Worm (Caenorhabditis elegans) whole organism, young adult: ENCODE data around the gene nas-28.

Source experiments
- B0035.1 ChIP-seq: sonication (generic microtip); optimal IDR thresholded peaks from 2 replicates; lab custom pipeline; 2016; ENCODE audit warnings: missing genetic modification characterization, mild to moderate bottlenecking, missing compliant biosample characterization, missing genotype, missing genetic modification reagents
- B0336.3 ChIP-seq: fragments of 200-800 bp; sonication (Bioruptor generic); IDR thresholded peaks from 2 replicates; pipeline ENCODE4 v1.3.6; 2022; ENCODE audit warnings: missing genetic modification characterization, missing compliant biosample characterization
- C06A6.2 ChIP-seq: fragments of 200-800 bp; sonication (Bioruptor generic); conservative IDR thresholded peaks from 2 replicates; pipeline ENCODE4 v1.3.6; 2022; ENCODE audit warnings: missing genetic modification characterization, missing compliant biosample characterization
- C17E4.6 ChIP-seq: fragments of 200-800 bp; sonication (Bioruptor generic); IDR thresholded peaks from 2 replicates; pipeline ENCODE4 v1.3.6; 2022; ENCODE audit warnings: missing genetic modification reagents, missing genetic modification characterization, missing compliant biosample characterization
- F23B12.7 ChIP-seq: sonication (generic microtip); optimal IDR thresholded peaks from 2 replicates; lab custom pipeline; 2017; ENCODE audit warnings: missing genetic modification characterization, mild to moderate bottlenecking, missing compliant biosample characterization, antibody characterized with exemption, moderate library complexity; ENCODE audit not compliant: insufficient read depth
- K12H6.12 ChIP-seq: fragments of 200-800 bp; sonication (Bioruptor generic); optimal IDR thresholded peaks from 2 replicates; lab custom pipeline; 2018; ENCODE audit warnings: mild to moderate bottlenecking, missing genetic modification characterization, missing compliant biosample characterization
- aptf-2 ChIP-seq: fragments of 200-800 bp; sonication (Bioruptor generic); conservative IDR thresholded peaks from 2 replicates; pipeline ENCODE4 v1.3.6; 2022; ENCODE audit warnings: missing genetic modification reagents, missing genetic modification characterization, missing compliant biosample characterization
- atf-7 ChIP-seq: sonication (generic microtip); optimal IDR thresholded peaks from 2 replicates; lab custom pipeline; 2017; ENCODE audit warnings: mild to moderate bottlenecking, missing genetic modification characterization, missing compliant biosample characterization
- athp-1 ChIP-seq: sonication (generic microtip); optimal IDR thresholded peaks from 2 replicates; lab custom pipeline; 2017; ENCODE audit warnings: mild to moderate bottlenecking, missing genetic modification characterization, missing compliant biosample characterization
- bed-1 ChIP-seq: fragments of 200-800 bp; sonication (Bioruptor generic); IDR thresholded peaks from 2 replicates; pipeline ENCODE4 v1.3.6; 2022; ENCODE audit warnings: missing genetic modification reagents, missing genetic modification characterization, missing compliant biosample characterization
- cebp-1 ChIP-seq, 2 experiments: fragments of 200-800 bp in 1 of 2; sonication (Bioruptor generic) in 1 of 2; sonication (generic microtip) in 1 of 2; IDR thresholded peaks in 1 of 2; optimal IDR thresholded peaks in 1 of 2; 2 replicates each; pipeline versions ENCODE4 v1.3.6 to Lab custom; 2017 to 2022; ENCODE audit warnings: missing compliant biosample characterization in 2 of 2, missing genetic modification characterization in 2 of 2, mild to moderate bottlenecking in 1 of 2, missing genetic modification reagents in 1 of 2, moderate library complexity in 1 of 2
- ceh-27 ChIP-seq: fragments of 200-800 bp; sonication (Bioruptor generic); optimal IDR thresholded peaks from 2 replicates; lab custom pipeline; 2018; ENCODE audit warnings: mild to moderate bottlenecking, missing genetic modification characterization, moderate library complexity, missing compliant biosample characterization
- chd-7 ChIP-seq: sonication (generic microtip); optimal IDR thresholded peaks from 2 replicates; lab custom pipeline; 2016; ENCODE audit warnings: mild to moderate bottlenecking, missing genetic modification characterization, moderate library complexity, missing compliant biosample characterization
- die-1 ChIP-seq: sonication (generic microtip); optimal IDR thresholded peaks from 2 replicates; lab custom pipeline; 2016; ENCODE audit warnings: missing genotype, mild to moderate bottlenecking, missing genetic modification characterization, missing compliant biosample characterization
- dox-1 ChIP-seq: fragments of 200-800 bp; sonication (Bioruptor generic); IDR thresholded peaks from 2 replicates; pipeline ENCODE4 v1.3.6; 2022; ENCODE audit warnings: missing genetic modification reagents, missing genetic modification characterization, missing compliant biosample characterization
- egrh-3 ChIP-seq: fragments of 200-800 bp; sonication (Bioruptor generic); IDR thresholded peaks from 2 replicates; pipeline ENCODE4 v1.3.6; 2022; ENCODE audit warnings: missing genetic modification reagents, missing genetic modification characterization, missing compliant biosample characterization
- ekl-4 ChIP-seq: fragments of 200-800 bp; sonication (Bioruptor generic); IDR thresholded peaks from 2 replicates; pipeline ENCODE4 v1.3.6; 2022; ENCODE audit warnings: missing genetic modification reagents, missing genetic modification characterization, missing compliant biosample characterization
- hmg-1.2 ChIP-seq: fragments of 200-800 bp; sonication (Bioruptor generic); IDR thresholded peaks from 2 replicates; pipeline ENCODE4 v1.3.6; 2022; ENCODE audit warnings: missing genetic modification reagents, missing genetic modification characterization, missing compliant biosample characterization
- hsf-1 ChIP-seq: fragments of 200-800 bp; sonication (Bioruptor generic); IDR thresholded peaks from 2 replicates; pipeline ENCODE4 v1.3.6; 2022; ENCODE audit warnings: missing genetic modification reagents, missing genetic modification characterization, missing compliant biosample characterization
- lin-35 ChIP-seq, 3 experiments: fragments of 150-350 bp in 2 of 3; sonication (generic microtip) in 1 of 3; optimal IDR thresholded peaks; 2 replicates each; lab custom pipeline; 2014 to 2018; ENCODE audit warnings: missing biosample characterization in 3 of 3, missing genetic modification characterization in 3 of 3, missing genetic modification reagents in 3 of 3
- lin-40 ChIP-seq: sonication (generic microtip); optimal IDR thresholded peaks from 2 replicates; lab custom pipeline; 2016; ENCODE audit warnings: missing genetic modification characterization, mild to moderate bottlenecking, missing compliant biosample characterization, missing genotype, missing genetic modification reagents
- lsl-1 ChIP-seq: fragments of 200-800 bp; sonication (Bioruptor generic); optimal IDR thresholded peaks from 2 replicates; lab custom pipeline; 2018; ENCODE audit warnings: mild to moderate bottlenecking, missing genetic modification characterization, moderate library complexity, missing compliant biosample characterization
- lsy-27 ChIP-seq: sonication (generic microtip); optimal IDR thresholded peaks from 2 replicates; lab custom pipeline; 2017; ENCODE audit warnings: missing genetic modification characterization, mild to moderate bottlenecking, missing compliant biosample characterization, antibody characterized with exemption, missing genotype, borderline replicate concordance; ENCODE audit not compliant: insufficient read depth
- madf-10 ChIP-seq: sonication (generic microtip); optimal IDR thresholded peaks from 2 replicates; lab custom pipeline; 2016; ENCODE audit warnings: mild to moderate bottlenecking, missing genetic modification characterization, missing compliant biosample characterization
- madf-3 ChIP-seq: fragments of 200-800 bp; sonication (Bioruptor generic); IDR thresholded peaks from 2 replicates; pipeline ENCODE4 v1.3.6; 2022; ENCODE audit warnings: missing genetic modification reagents, missing genetic modification characterization, missing compliant biosample characterization
- mcd-1 ChIP-seq: fragments of 200-800 bp; sonication (Bioruptor generic); IDR thresholded peaks from 2 replicates; pipeline ENCODE4 v1.3.6; 2022; ENCODE audit warnings: missing genetic modification reagents, missing genetic modification characterization, missing compliant biosample characterization
- nfyb-1 ChIP-seq: fragments of 200-800 bp; sonication (Bioruptor generic); IDR thresholded peaks from 2 replicates; pipeline ENCODE4 v1.3.6; 2022; ENCODE audit warnings: missing genetic modification reagents, missing genetic modification characterization, missing compliant biosample characterization
- nhr-179 ChIP-seq: sonication (generic microtip); optimal IDR thresholded peaks from 2 replicates; lab custom pipeline; 2016; ENCODE audit warnings: mild to moderate bottlenecking, missing genetic modification characterization, missing compliant biosample characterization
- nhr-80 ChIP-seq: sonication (generic microtip); optimal IDR thresholded peaks from 2 replicates; lab custom pipeline; 2016; ENCODE audit warnings: missing genetic modification characterization, missing compliant biosample characterization
- pbrm-1 ChIP-seq: fragments of 200-800 bp; sonication (Bioruptor generic); IDR thresholded peaks from 2 replicates; pipeline ENCODE4 v1.3.6; 2022; ENCODE audit warnings: missing genetic modification reagents, missing genetic modification characterization, missing compliant biosample characterization
- rec-8 ChIP-seq, 2 experiments: sonication (generic microtip); optimal IDR thresholded peaks; 2 replicates each; lab custom pipeline; 2016; ENCODE audit warnings: mild to moderate bottlenecking in 2 of 2, missing genetic modification characterization in 2 of 2, missing genetic modification reagents in 2 of 2, missing genotype in 2 of 2, missing biosample characterization in 1 of 2, missing compliant biosample characterization in 1 of 2, moderate library complexity in 1 of 2
- snpc-1.1 ChIP-seq: sonication (generic microtip); optimal IDR thresholded peaks from 2 replicates; lab custom pipeline; 2017; ENCODE audit warnings: missing genetic modification characterization, mild to moderate bottlenecking, missing compliant biosample characterization, antibody characterized with exemption, moderate library complexity, missing genotype, missing genetic modification reagents; ENCODE audit not compliant: insufficient read depth
- snpc-3.4 ChIP-seq: sonication (generic microtip); optimal IDR thresholded peaks from 2 replicates; lab custom pipeline; 2017; ENCODE audit warnings: missing genetic modification characterization, mild to moderate bottlenecking, missing compliant biosample characterization, antibody characterized with exemption, moderate library complexity, missing genotype, missing genetic modification reagents
- snpc-4 ChIP-seq, 5 experiments: fragments of 150-350 bp in 1 of 5; sonication (generic microtip) in 4 of 5; optimal IDR thresholded peaks; 2 replicates each; lab custom pipeline; 2014 to 2018; ENCODE audit warnings: missing genetic modification characterization in 5 of 5, missing biosample characterization in 3 of 5, antibody characterized with exemption in 2 of 5, mild to moderate bottlenecking in 2 of 5, missing compliant biosample characterization in 2 of 5, missing genotype in 2 of 5, moderate library complexity in 2 of 5, missing genetic modification reagents in 1 of 5
- somi-1 ChIP-seq: fragments of 200-800 bp; sonication (Bioruptor generic); optimal IDR thresholded peaks from 2 replicates; lab custom pipeline; 2018; ENCODE audit warnings: mild to moderate bottlenecking, missing genetic modification characterization, missing compliant biosample characterization
- zfh-2 ChIP-seq: fragments of 200-800 bp; sonication (Bioruptor generic); conservative IDR thresholded peaks from 2 replicates; pipeline ENCODE4 v1.3.6; 2022; ENCODE audit warnings: missing genetic modification reagents, missing genetic modification characterization, missing compliant biosample characterization
- zim-3 ChIP-seq: sonication (generic microtip); optimal IDR thresholded peaks from 2 replicates; lab custom pipeline; 2017; ENCODE audit warnings: mild to moderate bottlenecking, missing genetic modification characterization, moderate library complexity, missing compliant biosample characterization
- ztf-25 ChIP-seq: fragments of 200-800 bp; sonication (Bioruptor generic); IDR thresholded peaks from 2 replicates; pipeline ENCODE4 v1.3.6; 2022; ENCODE audit warnings: missing genetic modification reagents, missing genetic modification characterization, missing compliant biosample characterization

The nas-28 gene

DNA sequence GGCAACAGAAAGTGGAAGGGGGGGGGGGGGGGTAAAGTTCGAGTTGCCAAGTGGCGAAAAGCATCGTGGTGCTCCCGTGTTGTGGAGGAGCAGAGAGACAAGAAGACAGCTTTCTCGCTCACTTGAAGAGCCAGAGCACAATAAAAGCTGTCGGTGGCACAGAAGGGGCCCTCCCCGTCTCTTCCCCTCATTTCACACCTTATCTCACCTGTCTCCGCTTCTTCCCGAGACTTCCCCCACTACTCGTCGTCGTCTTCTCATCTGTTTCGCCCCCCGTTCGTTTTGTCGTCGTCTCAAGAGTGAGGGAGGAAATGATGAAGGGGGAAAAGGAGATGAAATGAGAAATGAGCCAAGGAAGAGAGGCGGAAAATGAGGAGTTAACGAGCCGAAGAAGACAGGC lies 44.6 kb downstream of the nas-28 start:
- TF ChIP-seq nhr-80 (tag; lab: Kevin White, UChicago) = no peak
- no peak for TF ChIP-seq zim-3
- no peak for TF ChIP-seq die-1 (tag; lab: Kevin White, UChicago)
- peak; percentile 90 for TF ChIP-seq zfh-2 (GFP tag; lab: Robert Waterston, UW)
- peak; percentile 40 for TF ChIP-seq somi-1 (GFP tag; lab: Kevin White, UChicago)
- TF ChIP-seq dox-1 (GFP tag; lab: Robert Waterston, UW) = peak; percentile 29; the same call in 1 of the 2 replicates
- peak; percentile 56; the same call in 1 of the 2 replicates for TF ChIP-seq egrh-3 (GFP tag; lab: Robert Waterston, UW)
- TF ChIP-seq B0035.1 (tag; lab: Kevin White, UChicago) = no peak
- no peak for TF ChIP-seq madf-3
- no peak for TF ChIP-seq ztf-25
- no peak for TF ChIP-seq lsy-27 (tag; lab: Kevin White, UChicago)
- no peak for TF ChIP-seq rec-8 (tag; optimal IDR thresholded peaks at IDR 0.05; lab: Kevin White, UChicago)

DNA sequence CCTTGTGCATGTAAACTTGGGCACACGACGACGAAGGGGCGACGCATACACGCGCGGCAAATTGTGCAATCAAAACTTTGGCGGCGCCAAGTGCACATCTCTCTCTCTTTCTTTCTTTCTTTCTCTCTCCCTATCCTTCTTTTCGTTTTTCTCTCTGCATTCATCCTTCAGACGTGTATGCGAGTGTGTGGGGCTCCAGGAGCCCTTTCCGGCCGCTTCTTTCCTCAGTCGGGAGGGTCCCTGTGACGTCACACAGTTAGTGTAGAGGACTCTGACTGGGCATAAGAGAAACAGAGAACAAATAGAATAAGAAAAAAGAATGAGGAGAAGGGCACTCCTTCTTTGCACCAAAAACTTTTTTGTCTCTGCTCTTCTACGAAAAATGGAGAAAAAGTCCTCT lies 45.6 kb downstream of the nas-28 start:
- 0 out of 2 replicates have a peak, but pooled peaks have one; percentile 27 for TF ChIP-seq bed-1
- TF ChIP-seq K12H6.12 (tag; lab: Kevin White, UChicago) = peak; percentile 64
- TF ChIP-seq lin-35 (GFP tag; optimal IDR thresholded peaks at IDR 0.05; lab: Kevin White, UChicago) = peak in 1 of 3 experiments; percentile 59
- TF ChIP-seq chd-7 = peak; percentile 69
- TF ChIP-seq hsf-1 (GFP tag; lab: Robert Waterston, UW) = no peak
- peak; percentile 17; the same call in 1 of the 2 replicates for TF ChIP-seq mcd-1 (GFP tag; lab: Robert Waterston, UW)
- peak; percentile 40; the same call in 1 of the 2 replicates for TF ChIP-seq hmg-1.2
- peak; percentile 36 for TF ChIP-seq atf-7 (tag; lab: Kevin White, UChicago)
- 0 out of 2 replicates have a peak, but pooled peaks have one; percentile 56 for TF ChIP-seq C06A6.2 (GFP tag; lab: Robert Waterston, UW)
- no peak for TF ChIP-seq aptf-2 (GFP tag; lab: Robert Waterston, UW)
- no peak for TF ChIP-seq cebp-1 (GFP tag; IDR thresholded peaks at IDR 0.05; lab: Robert Waterston, UW)
- TF ChIP-seq cebp-1 (tag; optimal IDR thresholded peaks at IDR 0.05; lab: Kevin White, UChicago) = peak; percentile 48
- peak; percentile 61; the same call in 1 of the 2 replicates for TF ChIP-seq nfyb-1 (GFP tag; lab: Robert Waterston, UW)
- peak; percentile 46 for TF ChIP-seq lin-40 (tag; lab: Kevin White, UChicago)
- no peak for TF ChIP-seq ekl-4 (GFP tag; lab: Robert Waterston, UW)
- peak; percentile 43 for TF ChIP-seq madf-10 (tag; lab: Kevin White, UChicago)
- peak; percentile 92 for TF ChIP-seq zfh-2 (GFP tag; lab: Robert Waterston, UW)
- TF ChIP-seq C17E4.6 (GFP tag; lab: Robert Waterston, UW) = no peak
- TF ChIP-seq somi-1 (GFP tag; lab: Kevin White, UChicago) = peak; percentile 74
- no peak for TF ChIP-seq zim-3
- peak; percentile 25 for TF ChIP-seq snpc-4 (GFP tag; optimal IDR thresholded peaks at IDR 0.05; lab: Kevin White, UChicago)
- TF ChIP-seq snpc-4 (tag; optimal IDR thresholded peaks at IDR 0.05; lab: Kevin White, UChicago) = no peak
- TF ChIP-seq ceh-27 = peak; percentile 52
- TF ChIP-seq, all 124 proteins: peak for 16

ce11 chrIII:6136178-6136577 lies 46.8 kb downstream of the nas-28 start, which contains the start of gene mvk-1:
Gene mvk-1 (minus strand): TSS chrIII:6136278.
- TF ChIP-seq nfyb-1 (GFP tag; lab: Robert Waterston, UW) = no peak
- no peak for TF ChIP-seq somi-1 (GFP tag; lab: Kevin White, UChicago)
- no peak for TF ChIP-seq pbrm-1 (GFP tag; lab: Robert Waterston, UW)
- TF ChIP-seq lsl-1 (GFP tag; lab: Kevin White, UChicago) = no peak
- no peak for TF ChIP-seq lsy-27 (tag; lab: Kevin White, UChicago)
- TF ChIP-seq snpc-3.4 (tag; lab: Kevin White, UChicago) = no peak
- TF ChIP-seq lin-35 (GFP tag; optimal IDR thresholded peaks at IDR 0.05; lab: Kevin White, UChicago) = no peak
- no peak for TF ChIP-seq B0336.3 (GFP tag; lab: Robert Waterston, UW)
- no peak for TF ChIP-seq snpc-1.1 (tag; lab: Kevin White, UChicago)
- no peak for TF ChIP-seq F23B12.7
- no peak for TF ChIP-seq athp-1
- TF ChIP-seq nhr-179 (tag; lab: Kevin White, UChicago) = no peak
- TF ChIP-seq, all 124 proteins: peak for 0
